Worm (Caenorhabditis elegans) whole organism, mixed stage, embryonic: ENCODE data around the gene par-5.

Source experiments
- ceh-39 ChIP-seq: fragments of 150-350 bp; optimal IDR thresholded peaks from 2 replicates; lab custom pipeline; 2014; ENCODE audit warnings: missing biosample characterization, missing genetic modification characterization
- elt-1 ChIP-seq: sonication (generic microtip); optimal IDR thresholded peaks from 2 replicates; lab custom pipeline; 2017; ENCODE audit warnings: missing genetic modification characterization, mild to moderate bottlenecking, missing compliant biosample characterization, antibody characterized with exemption, moderate library complexity, borderline replicate concordance; ENCODE audit not compliant: insufficient read depth
- nhr-12 ChIP-seq: fragments of 150-350 bp; optimal IDR thresholded peaks from 2 replicates; lab custom pipeline; 2014; ENCODE audit warnings: missing biosample characterization, missing genetic modification characterization
- nhr-237 ChIP-seq: fragments of 150-350 bp; optimal IDR thresholded peaks from 2 replicates; lab custom pipeline; 2014; ENCODE audit warnings: missing biosample characterization, missing genetic modification characterization
- nhr-28 ChIP-seq: fragments of 150-350 bp; optimal IDR thresholded peaks from 2 replicates; lab custom pipeline; 2014; ENCODE audit warnings: missing biosample characterization, missing genetic modification characterization
- pha-4 ChIP-seq: fragments of 150-350 bp; optimal IDR thresholded peaks from 2 replicates; lab custom pipeline; 2018; ENCODE audit warnings: missing biosample characterization, missing genetic modification reagents, missing genetic modification characterization
- unc-39 ChIP-seq: fragments of 150-350 bp; optimal IDR thresholded peaks from 2 replicates; lab custom pipeline; 2014; ENCODE audit warnings: missing biosample characterization, missing genetic modification characterization

ce11 chrIV:11859995-11860605, 38.4 kb upstream of the par-5 start, which contains the start of gene mob-1:
- no peak for TF ChIP-seq nhr-12
- no peak for TF ChIP-seq nhr-237
- TF ChIP-seq elt-1 (tag; lab: Kevin White, UChicago): peak; percentile 20
- no peak for TF ChIP-seq unc-39
- no peak for TF ChIP-seq ceh-39
- TF ChIP-seq pha-4 (tag; lab: Kevin White, UChicago): no peak
- TF ChIP-seq nhr-28 (tag; lab: Kevin White, UChicago): no peak
